Fruit fly (Drosophila melanogaster) whole organism, embryonic: Measurements from ENCODE around the gene mthl1.

Experiments used
- B-H1 ChIP-seq: fragments of 200-800 bp; sonication (Bioruptor generic); IDR thresholded peaks from 3 replicates; pipeline ENCODE4 v1.3.6; 2022; ENCODE audit warnings: missing biosample characterization, missing genetic modification characterization
- CG10147 ChIP-seq: fragments of 200-800 bp; sonication (Bioruptor generic); optimal IDR thresholded peaks from 2 replicates; lab custom pipeline; 2019; ENCODE audit warnings: missing biosample characterization, mild to moderate bottlenecking, missing genetic modification characterization, moderate library complexity
- CG10366 ChIP-seq: fragments of 200-800 bp; sonication (Bioruptor generic); IDR thresholded peaks from 2 replicates; pipeline ENCODE4 v1.3.6; 2022; ENCODE audit warnings: missing biosample characterization, missing genetic modification characterization
- CG11093 ChIP-seq: fragments of 200-800 bp; sonication (Bioruptor generic); IDR thresholded peaks from 3 replicates; pipeline ENCODE4 v1.3.6; 2022; ENCODE audit warnings: missing biosample characterization, missing genetic modification characterization
- CG12659 ChIP-seq: fragments of 200-800 bp; sonication (Bioruptor generic); optimal IDR thresholded peaks from 3 replicates; lab custom pipeline; 2017; ENCODE audit warnings: mild to moderate bottlenecking, missing biosample characterization, missing genetic modification reagents, missing genetic modification characterization
- CG13424 ChIP-seq: fragments of 200-800 bp; sonication (Bioruptor generic); optimal IDR thresholded peaks from 2 replicates; lab custom pipeline; 2019; ENCODE audit warnings: missing biosample characterization, mild to moderate bottlenecking, missing genetic modification characterization, moderate library complexity
- CG14965 ChIP-seq: fragments of 200-800 bp; sonication (Bioruptor generic); optimal IDR thresholded peaks from 2 replicates; lab custom pipeline; 2016; ENCODE audit warnings: missing biosample characterization, missing genetic modification characterization, borderline replicate concordance
- CG1529 ChIP-seq: fragments of 200-800 bp; sonication (Bioruptor generic); optimal IDR thresholded peaks from 3 replicates; lab custom pipeline; 2018; ENCODE audit warnings: missing biosample characterization, missing genetic modification characterization
- CG17361 ChIP-seq: fragments of 200-800 bp; sonication (Bioruptor generic); IDR thresholded peaks from 3 replicates; pipeline ENCODE4 v1.3.6; 2022; ENCODE audit warnings: missing biosample characterization, missing genetic modification characterization
- CG18011 ChIP-seq: fragments of 200-800 bp; sonication (Bioruptor generic); optimal IDR thresholded peaks from 2 replicates; lab custom pipeline; 2017; ENCODE audit warnings: missing biosample characterization, missing genetic modification characterization, mild to moderate bottlenecking, moderate library complexity, missing genotype
- CG2116 ChIP-seq: fragments of 200-800 bp; sonication (Bioruptor generic); optimal IDR thresholded peaks from 3 replicates; lab custom pipeline; 2018; ENCODE audit warnings: missing biosample characterization, mild to moderate bottlenecking, missing genetic modification characterization
- CG2202 ChIP-seq: fragments of 200-800 bp; sonication (Bioruptor generic); optimal IDR thresholded peaks from 2 replicates; lab custom pipeline; 2018; ENCODE audit warnings: missing biosample characterization, mild to moderate bottlenecking, missing genetic modification characterization
- CG30403 ChIP-seq: fragments of 200-800 bp; sonication (Bioruptor generic); optimal IDR thresholded peaks from 3 replicates; lab custom pipeline; 2016; ENCODE audit warnings: missing biosample characterization, missing genetic modification characterization
- CG32767 ChIP-seq: fragments of 200-800 bp; sonication (Bioruptor generic); IDR thresholded peaks from 2 replicates; pipeline ENCODE4 v1.3.6; 2022; ENCODE audit warnings: missing biosample characterization, missing genetic modification characterization
- CG34224 ChIP-seq: fragments of 200-800 bp; sonication (Bioruptor generic); IDR thresholded peaks from 3 replicates; pipeline ENCODE4 v1.3.6; 2022; ENCODE audit warnings: missing biosample characterization, missing genetic modification characterization; ENCODE audit not compliant: partially characterized antibody
- CG3726 ChIP-seq: fragments of 200-800 bp; sonication (Bioruptor generic); IDR thresholded peaks from 3 replicates; pipeline ENCODE4, ENCODE4 v1.3.6; 2022; ENCODE audit warnings: missing biosample characterization, missing genetic modification characterization
- CG4282 ChIP-seq: fragments of 200-800 bp; sonication (Bioruptor generic); optimal IDR thresholded peaks from 2 replicates; lab custom pipeline; 2016; ENCODE audit warnings: missing biosample characterization, missing genetic modification characterization
- CG4617 ChIP-seq: fragments of 200-800 bp; sonication (Bioruptor generic); optimal IDR thresholded peaks from 3 replicates; lab custom pipeline; 2016; ENCODE audit warnings: missing biosample characterization, missing genetic modification characterization, borderline replicate concordance
- CG6175 ChIP-seq: fragments of 200-800 bp; sonication (Bioruptor generic); IDR thresholded peaks from 3 replicates; pipeline ENCODE4 v1.3.6; 2022; ENCODE audit warnings: missing biosample characterization, missing genetic modification characterization
- CG7987 ChIP-seq: fragments of 200-800 bp; sonication (Bioruptor generic); optimal IDR thresholded peaks from 2 replicates; lab custom pipeline; 2018; ENCODE audit warnings: missing biosample characterization, mild to moderate bottlenecking, missing genetic modification characterization, moderate library complexity
- Dip2 ChIP-seq: fragments of 200-800 bp; sonication (Bioruptor generic); IDR thresholded peaks from 2 replicates; pipeline ENCODE4 v1.3.6; 2022; ENCODE audit warnings: missing biosample characterization, missing genetic modification characterization
- Gug ChIP-seq: fragments of 200-800 bp; sonication (Bioruptor generic); IDR thresholded peaks from 4 replicates; pipeline ENCODE4 v1.3.6; 2022; ENCODE audit warnings: missing biosample characterization, missing genetic modification characterization
- H2.0 ChIP-seq: fragments of 200-800 bp; sonication (Bioruptor generic); IDR thresholded peaks from 2 replicates; pipeline ENCODE4 v1.3.6; 2022; ENCODE audit warnings: missing biosample characterization, missing genetic modification characterization
- Kr ChIP-seq: fragments of 200-800 bp; sonication (Bioruptor generic); optimal IDR thresholded peaks from 2 replicates; lab custom pipeline; 2017; ENCODE audit warnings: missing biosample characterization, mild to moderate bottlenecking, missing genetic modification characterization
- MTF-1 ChIP-seq: fragments of 200-800 bp; sonication (Bioruptor generic); optimal IDR thresholded peaks from 2 replicates; lab custom pipeline; 2018; ENCODE audit warnings: missing biosample characterization, mild to moderate bottlenecking, missing genetic modification characterization, borderline replicate concordance
- Meics ChIP-seq: fragments of 200-800 bp; sonication (Bioruptor generic); optimal IDR thresholded peaks from 2 replicates; lab custom pipeline; 2017; ENCODE audit warnings: missing biosample characterization, mild to moderate bottlenecking, missing genetic modification characterization
- Neu2 ChIP-seq: fragments of 200-800 bp; sonication (Bioruptor generic); optimal IDR thresholded peaks from 3 replicates; lab custom pipeline; 2016; ENCODE audit warnings: missing biosample characterization, missing genetic modification characterization, borderline replicate concordance
- NfI ChIP-seq: fragments of 200-800 bp; sonication (Bioruptor generic); optimal IDR thresholded peaks from 3 replicates; lab custom pipeline; 2018; ENCODE audit warnings: missing biosample characterization, mild to moderate bottlenecking, missing genetic modification characterization, moderate library complexity
- Optix ChIP-seq: fragments of 200-800 bp; sonication (Bioruptor generic); IDR thresholded peaks from 3 replicates; pipeline ENCODE4 v1.3.6; 2022; ENCODE audit warnings: missing biosample characterization, missing genetic modification characterization
- Ptx1 ChIP-seq: fragments of 200-800 bp; sonication (Bioruptor generic); IDR thresholded peaks from 2 replicates; pipeline ENCODE4 v1.3.6; 2022; ENCODE audit warnings: missing biosample characterization, missing genetic modification characterization
- Ssrp ChIP-seq: fragments of 200-800 bp; sonication (Bioruptor generic); optimal IDR thresholded peaks from 2 replicates; lab custom pipeline; 2018; ENCODE audit warnings: missing biosample characterization, mild to moderate bottlenecking, missing genetic modification characterization, moderate library complexity
- chif ChIP-seq, 2 experiments: fragments of 200-800 bp; sonication (Bioruptor generic); optimal IDR thresholded peaks; 3 replicates each; lab custom pipeline; 2016; ENCODE audit warnings: missing biosample characterization in 2 of 2, missing genetic modification characterization in 2 of 2
- chinmo ChIP-seq: fragments of 200-800 bp; sonication (Bioruptor generic); IDR thresholded peaks from 4 replicates; pipeline ENCODE4 v1.3.6; 2022; ENCODE audit warnings: missing biosample characterization, missing genetic modification characterization; ENCODE audit not compliant: partially characterized antibody
- crp ChIP-seq, 2 experiments: fragments of 200-800 bp; sonication (Bioruptor generic); optimal IDR thresholded peaks; 2 replicates in 1 of 2; 3 replicates in 1 of 2; lab custom pipeline; 2017; ENCODE audit warnings: missing biosample characterization in 2 of 2, missing genetic modification characterization in 2 of 2, mild to moderate bottlenecking in 1 of 2, moderate library complexity in 1 of 2
- dan ChIP-seq: fragments of 200-800 bp; sonication (Bioruptor generic); IDR thresholded peaks from 2 replicates; pipeline ENCODE4 v1.3.6; 2022; ENCODE audit warnings: missing biosample characterization, missing genetic modification characterization
- dpn ChIP-seq, 2 experiments: fragments of 200-800 bp; sonication (Bioruptor generic); optimal IDR thresholded peaks; 3 replicates each; lab custom pipeline; 2016; ENCODE audit warnings: missing biosample characterization in 2 of 2, missing genetic modification characterization in 2 of 2
- fd96Cb ChIP-seq: fragments of 200-800 bp; sonication (Bioruptor generic); optimal IDR thresholded peaks from 2 replicates; lab custom pipeline; 2018; ENCODE audit warnings: missing biosample characterization, mild to moderate bottlenecking, missing genetic modification characterization, moderate library complexity
- ftz-f1 ChIP-seq: fragments of 200-800 bp; sonication (Bioruptor generic); optimal IDR thresholded peaks from 2 replicates; lab custom pipeline; 2016; ENCODE audit warnings: missing biosample characterization, missing genetic modification characterization
- hb ChIP-seq: fragments of 200-800 bp; sonication (Bioruptor generic); IDR thresholded peaks from 3 replicates; pipeline ENCODE4 v1.3.6; 2022; ENCODE audit warnings: missing biosample characterization, missing genetic modification characterization; ENCODE audit not compliant: partially characterized antibody
- lab ChIP-seq: fragments of 200-800 bp; sonication (Bioruptor generic); optimal IDR thresholded peaks from 3 replicates; lab custom pipeline; 2017; ENCODE audit warnings: missing biosample characterization, missing genetic modification characterization, mild to moderate bottlenecking, moderate library complexity, missing genetic modification reagents
- p53 ChIP-seq: fragments of 200-800 bp; sonication (Bioruptor generic); optimal IDR thresholded peaks from 2 replicates; lab custom pipeline; 2016; ENCODE audit warnings: missing biosample characterization, missing genetic modification characterization
- shn ChIP-seq: fragments of 200-800 bp; sonication (Bioruptor generic); optimal IDR thresholded peaks from 3 replicates; lab custom pipeline; 2016; ENCODE audit warnings: missing biosample characterization, missing genetic modification characterization
- sisA ChIP-seq: fragments of 200-800 bp; sonication (Bioruptor generic); IDR thresholded peaks from 2 replicates; pipeline ENCODE4 v1.3.6; 2022; ENCODE audit warnings: missing biosample characterization, missing genetic modification characterization
- sr ChIP-seq: fragments of 200-800 bp; sonication (Bioruptor generic); IDR thresholded peaks from 3 replicates; pipeline ENCODE4 v1.3.6; 2022; ENCODE audit warnings: missing biosample characterization, missing genetic modification characterization
- unpg ChIP-seq: fragments of 200-800 bp; sonication (Bioruptor generic); optimal IDR thresholded peaks from 3 replicates; lab custom pipeline; 2018; ENCODE audit warnings: missing biosample characterization, mild to moderate bottlenecking, missing genetic modification characterization, moderate library complexity
- wdn ChIP-seq: fragments of 200-800 bp; sonication (Bioruptor generic); IDR thresholded peaks from 2 replicates; pipeline ENCODE4 v1.3.6; 2022; ENCODE audit warnings: missing biosample characterization, missing genetic modification characterization
- zen2 ChIP-seq: fragments of 200-800 bp; sonication (Bioruptor generic); IDR thresholded peaks from 3 replicates; pipeline ENCODE4 v1.3.6; 2022; ENCODE audit warnings: missing biosample characterization, missing genetic modification characterization; ENCODE audit not compliant: partially characterized antibody
- zf30C ChIP-seq: fragments of 200-800 bp; sonication (Bioruptor generic); optimal IDR thresholded peaks from 3 replicates; lab custom pipeline; 2018; ENCODE audit warnings: missing biosample characterization, mild to moderate bottlenecking, missing genetic modification characterization

mthl1 gene

dm6 chrX:16670691-16671481 is 30.1 kb downstream of the mthl1 start (continued):
- TF ChIP-seq lab (GFP tag; lab: Kevin White, UChicago) (peak; percentile 38), fd96Cb (tag; lab: Kevin White, UChicago) (no peak), chinmo (GFP tag; lab: Robert Waterston, UW) (0 out of 4 replicates have a peak, but pooled peaks have one; percentile 45), CG10366 (GFP tag; lab: Robert Waterston, UW) (no peak), Gug (no peak), CG10147 (GFP tag; lab: Kevin White, UChicago) (no peak), wdn (GFP tag; lab: Robert Waterston, UW) (no peak), Kr (GFP tag; lab: Kevin White, UChicago) (no peak), hb (GFP tag; lab: Robert Waterston, UW) (no peak), CG32767 (GFP tag; lab: Robert Waterston, UW) (no peak), zf30C (no peak), CG6175 (GFP tag; lab: Robert Waterston, UW) (0 out of 3 replicates have a peak, but pooled peaks have one; percentile 17), unpg (GFP tag; lab: Kevin White, UChicago) (peak; percentile 21), Optix (no peak), Meics (GFP tag; lab: Kevin White, UChicago) (peak; percentile 36), MTF-1 (no peak), Dip2 (GFP tag; lab: Robert Waterston, UW) (no peak), shn (GFP tag; lab: Kevin White, UChicago) (peak; percentile 3), dpn (GFP tag; optimal IDR thresholded peaks at IDR 0.05; lab: Kevin White, UChicago) (peak in 1 of 2 experiments; percentile 48), CG3726 (no peak), NfI (GFP tag; lab: Kevin White, UChicago) (no peak), sr (GFP tag; lab: Robert Waterston, UW) (no peak), dan (no peak), p53 (GFP tag; lab: Kevin White, UChicago) (no peak), CG14965 (no peak), CG4617 (GFP tag; lab: Kevin White, UChicago) (no peak), ftz-f1 (GFP tag; lab: Kevin White, UChicago) (no peak), Ptx1 (GFP tag; lab: Robert Waterston, UW) (peak; percentile 45; the same call in 1 of the 2 replicates), CG7987 (GFP tag; lab: Kevin White, UChicago) (no peak), CG30403 (GFP tag; lab: Kevin White, UChicago) (peak; percentile 31), CG12659 (GFP tag; lab: Kevin White, UChicago) (no peak), Neu2 (GFP tag; lab: Kevin White, UChicago) (no peak), sisA (GFP tag; lab: Robert Waterston, UW) (no peak; the same call in 1 of the 2 replicates), CG34224 (GFP tag; lab: Robert Waterston, UW) (0 out of 3 replicates have a peak, but pooled peaks have one; percentile 12), CG11093 (GFP tag; lab: Robert Waterston, UW) (no peak), CG4282 (GFP tag; lab: Kevin White, UChicago) (no peak), CG2202 (tag; lab: Kevin White, UChicago) (no peak), CG17361 (GFP tag; lab: Robert Waterston, UW) (no peak), crp (GFP tag; optimal IDR thresholded peaks at IDR 0.05; lab: Kevin White, UChicago) (no peak), H2.0 (GFP tag; lab: Robert Waterston, UW) (no peak), CG13424 (tag; lab: Kevin White, UChicago) (peak; percentile 26), CG1529 (no peak), Ssrp (tag; lab: Kevin White, UChicago) (peak; percentile 17), B-H1 (GFP tag; lab: Robert Waterston, UW) (no peak), CG2116 (GFP tag; lab: Kevin White, UChicago) (no peak), zen2 (no peak), chif (GFP tag; optimal IDR thresholded peaks at IDR 0.05; lab: Kevin White, UChicago) (no peak), CG18011 (GFP tag; lab: Kevin White, UChicago) (no peak)
